Worm (Caenorhabditis elegans): ENCODE data around the gene F58E1.13.

Gene F58E1.13

ce11 chrII:1657202-1657601 lies 38.5 kb downstream of the F58E1.13 start, which contains the start of gene ZC204.12:
Gene ZC204.12, minus strand, starts transcription at chrII:1657302.
- TF ChIP-seq ceh-44 (GFP tag; IDR thresholded peaks at IDR 0.05) (no peak), lim-7 (GFP tag; IDR thresholded peaks at IDR 0.05) (no peak), nhr-11 (tag; optimal IDR thresholded peaks at IDR 0.05) (no peak), cey-2 (tag; optimal IDR thresholded peaks at IDR 0.05; ENCODE audit: borderline replicate concordance, insufficient read depth) (no peak), Y5F2A.4 (GFP tag; optimal IDR thresholded peaks at IDR 0.05) (no peak), dmd-6 (GFP tag; IDR thresholded peaks at IDR 0.05) (no peak), zip-2 (tag; optimal IDR thresholded peaks at IDR 0.05) (no peak), gei-8 (GFP tag; optimal IDR thresholded peaks at IDR 0.05) (no peak), fkh-10 (GFP tag; optimal IDR thresholded peaks at IDR 0.05) (no peak), zfp-2 (tag; optimal IDR thresholded peaks at IDR 0.05) (no peak), hif-1 (tag; optimal IDR thresholded peaks at IDR 0.05) (no peak), ama-1 (optimal IDR thresholded peaks at IDR 0.05) (no peak)

ce11 chrII:1654917-1655316 lies 40.8 kb downstream of the F58E1.13 start, which contains the start of gene btb-12:
Gene btb-12, plus strand, starts transcription at chrII:1655217.
- TF ChIP-seq tra-1 (GFP tag; IDR thresholded peaks at IDR 0.05) (no peak), set-16 (GFP tag; IDR thresholded peaks at IDR 0.05) (no peak), zfp-3 (GFP tag; conservative IDR thresholded peaks at IDR 0.05) (no peak), F37D6.2 (tag; optimal IDR thresholded peaks at IDR 0.05) (no peak), egl-27 (tag; optimal IDR thresholded peaks at IDR 0.05) (no peak), ctbp-1 (GFP tag; IDR thresholded peaks at IDR 0.05) (no peak), R02D3.7 (tag; optimal IDR thresholded peaks at IDR 0.05) (no peak), F26F4.8 (GFP tag; conservative IDR thresholded peaks at IDR 0.05) (no peak), dmd-8 (GFP tag; IDR thresholded peaks at IDR 0.05) (no peak), F49E8.2 (tag; optimal IDR thresholded peaks at IDR 0.05; ENCODE audit: borderline replicate concordance) (no peak), lin-15B (tag; optimal IDR thresholded peaks at IDR 0.05) (no peak), zip-2 (tag; optimal IDR thresholded peaks at IDR 0.05) (no peak), aly-2 (tag; optimal IDR thresholded peaks at IDR 0.05) (no peak), spr-1 (tag; optimal IDR thresholded peaks at IDR 0.05) (no peak)

ce11 chrII:1653397-1653796 lies 42.3 kb downstream of the F58E1.13 start, which contains the start of gene fbxb-15:
Gene fbxb-15, minus strand, starts transcription at chrII:1653497.
- no peak for TF ChIP-seq daf-8 (GFP tag; IDR thresholded peaks at IDR 0.05)
- TF ChIP-seq cey-2 (tag; optimal IDR thresholded peaks at IDR 0.05; ENCODE audit: borderline replicate concordance, insufficient read depth) = no peak
- no peak for TF ChIP-seq ZK337.2 (GFP tag; IDR thresholded peaks at IDR 0.05)
- no peak for TF ChIP-seq unc-39 (tag; optimal IDR thresholded peaks at IDR 0.05)
- no peak for TF ChIP-seq nhr-25 (tag; optimal IDR thresholded peaks at IDR 0.05; ENCODE audit: borderline replicate concordance, insufficient read depth)

- TF ChIP-seq pha-4 (GFP tag; IDR thresholded peaks at IDR 0.05) = no peak
- no peak for TF ChIP-seq pha-4 (tag; optimal IDR thresholded peaks at IDR 0.05)
- TF ChIP-seq hif-1 (tag; optimal IDR thresholded peaks at IDR 0.05) = no peak
- no peak for TF ChIP-seq F44E2.7 (GFP tag; IDR thresholded peaks at IDR 0.05)
- TF ChIP-seq daf-19 (GFP tag; conservative IDR thresholded peaks at IDR 0.05) = no peak
- no peak for TF ChIP-seq mes-2 (tag; optimal IDR thresholded peaks at IDR 0.05; ENCODE audit: poor library complexity, severe bottlenecking)
- no peak for TF ChIP-seq ceh-28 (tag; optimal IDR thresholded peaks at IDR 0.05)
- TF ChIP-seq lin-38 (GFP tag; IDR thresholded peaks at IDR 0.05) = no peak
- TF ChIP-seq lsy-2 (tag; optimal IDR thresholded peaks at IDR 0.05) = no peak
- TF ChIP-seq spr-1 (tag; optimal IDR thresholded peaks at IDR 0.05) = no peak
- no peak for TF ChIP-seq zfp-3 (GFP tag; conservative IDR thresholded peaks at IDR 0.05)
- no peak for TF ChIP-seq nhr-48 (tag; optimal IDR thresholded peaks at IDR 0.05)
- TF ChIP-seq dpl-1 (GFP tag; optimal IDR thresholded peaks at IDR 0.05) = no peak
- TF ChIP-seq nhr-10 (tag; optimal IDR thresholded peaks at IDR 0.05) = no peak
- TF ChIP-seq zip-2 (tag; optimal IDR thresholded peaks at IDR 0.05) = no peak
- TF ChIP-seq ces-1 (GFP tag; optimal IDR thresholded peaks at IDR 0.05) = no peak
Observed at ce11 chrII:1651804-1652203, 43.9 kb downstream of the F58E1.13 start, which contains the start of gene fbxb-16. Gene fbxb-16, minus strand, starts transcription at chrII:1651904.

Measured in whole organism, L4 larva.